Worm (Caenorhabditis elegans) whole organism, late embryonic: Measurements from ENCODE around the gene bmy-1.

Experiments used
- F13H6.1 ChIP-seq: sonication (generic microtip); optimal IDR thresholded peaks from 2 replicates; lab custom pipeline; 2016; ENCODE audit warnings: missing genetic modification characterization, missing compliant biosample characterization
- K02D7.2 ChIP-seq: sonication (generic microtip); optimal IDR thresholded peaks from 2 replicates; lab custom pipeline; 2017; ENCODE audit warnings: mild to moderate bottlenecking, missing genetic modification characterization, missing compliant biosample characterization
- T23F11.4 ChIP-seq: fragments of 200-800 bp; sonication (Bioruptor generic); optimal IDR thresholded peaks from 2 replicates; lab custom pipeline; 2018; ENCODE audit warnings: mild to moderate bottlenecking, missing genetic modification characterization, missing compliant biosample characterization
- ama-1 ChIP-seq: fragments of 150-350 bp; optimal IDR thresholded peaks from 2 replicates; lab custom pipeline; 2014
- ceh-14 ChIP-seq: sonication (generic microtip); optimal IDR thresholded peaks from 2 replicates; lab custom pipeline; 2016; ENCODE audit warnings: missing genotype, missing genetic modification characterization, missing compliant biosample characterization
- ceh-30 ChIP-seq: fragments of 150-350 bp; optimal IDR thresholded peaks from 2 replicates; lab custom pipeline; 2014; ENCODE audit warnings: missing biosample characterization, missing genetic modification characterization
- ceh-31 ChIP-seq: sonication (generic microtip); optimal IDR thresholded peaks from 2 replicates; lab custom pipeline; 2016; ENCODE audit warnings: missing genetic modification characterization, missing compliant biosample characterization
- ceh-45 ChIP-seq: fragments of 200-800 bp; sonication (Bioruptor generic); IDR thresholded peaks from 2 replicates; pipeline ENCODE4 v1.3.6; 2022; ENCODE audit warnings: missing genetic modification reagents, missing genetic modification characterization, missing compliant biosample characterization
- ceh-6 ChIP-seq: fragments of 200-800 bp; sonication (Bioruptor generic); optimal IDR thresholded peaks from 2 replicates; lab custom pipeline; 2018; ENCODE audit warnings: mild to moderate bottlenecking, missing genetic modification characterization, missing compliant biosample characterization
- dmd-4 ChIP-seq: sonication (generic microtip); optimal IDR thresholded peaks from 2 replicates; lab custom pipeline; 2016; ENCODE audit warnings: borderline replicate concordance, missing genetic modification characterization, missing compliant biosample characterization
- dve-1 ChIP-seq: sonication (generic microtip); optimal IDR thresholded peaks from 2 replicates; lab custom pipeline; 2017; ENCODE audit warnings: antibody characterized with exemption, mild to moderate bottlenecking, missing genetic modification characterization, missing compliant biosample characterization
- elt-2 ChIP-seq: sonication (generic microtip); optimal IDR thresholded peaks from 2 replicates; lab custom pipeline; 2016; ENCODE audit warnings: missing genetic modification reagents, missing genetic modification characterization, missing compliant biosample characterization
- ets-4 ChIP-seq: sonication (generic microtip); optimal IDR thresholded peaks from 2 replicates; lab custom pipeline; 2016; ENCODE audit warnings: missing genetic modification characterization, missing compliant biosample characterization
- eyg-1 ChIP-seq: sonication (generic microtip); optimal IDR thresholded peaks from 2 replicates; lab custom pipeline; 2016; ENCODE audit warnings: missing genotype, missing genetic modification characterization, missing compliant biosample characterization
- fax-1 ChIP-seq: sonication (generic microtip); optimal IDR thresholded peaks from 2 replicates; lab custom pipeline; 2016; ENCODE audit warnings: missing genotype, missing genetic modification characterization, missing compliant biosample characterization
- fkh-10 ChIP-seq: fragments of 150-350 bp; optimal IDR thresholded peaks from 2 replicates; lab custom pipeline; 2014; ENCODE audit warnings: missing biosample characterization, missing genetic modification reagents, missing genetic modification characterization
- hlh-15 ChIP-seq: sonication (generic microtip); optimal IDR thresholded peaks from 2 replicates; lab custom pipeline; 2016; ENCODE audit warnings: missing genetic modification characterization, missing compliant biosample characterization
- hlh-8 ChIP-seq: sonication (generic microtip); optimal IDR thresholded peaks from 2 replicates; lab custom pipeline; 2016; ENCODE audit warnings: missing genotype, missing genetic modification characterization, missing compliant biosample characterization
- madf-2 ChIP-seq: sonication (generic microtip); optimal IDR thresholded peaks from 2 replicates; lab custom pipeline; 2017; ENCODE audit warnings: missing genetic modification characterization, missing compliant biosample characterization
- nhr-11 ChIP-seq: fragments of 150-350 bp; optimal IDR thresholded peaks from 2 replicates; lab custom pipeline; 2014; ENCODE audit warnings: missing biosample characterization, missing genetic modification characterization
- npax-4 ChIP-seq: sonication (generic microtip); optimal IDR thresholded peaks from 2 replicates; lab custom pipeline; 2016; ENCODE audit warnings: missing genetic modification characterization, missing compliant biosample characterization
- odd-2 ChIP-seq: sonication (generic microtip); optimal IDR thresholded peaks from 2 replicates; lab custom pipeline; 2017; ENCODE audit warnings: antibody characterized with exemption, mild to moderate bottlenecking, missing genetic modification characterization, missing compliant biosample characterization
- pag-3 ChIP-seq: sonication (generic microtip); optimal IDR thresholded peaks from 2 replicates; lab custom pipeline; 2016; ENCODE audit warnings: missing compliant biosample characterization, missing genetic modification characterization, borderline replicate concordance
- pat-9 ChIP-seq: fragments of 200-800 bp; sonication (Bioruptor generic); optimal IDR thresholded peaks from 2 replicates; lab custom pipeline; 2018; ENCODE audit warnings: mild to moderate bottlenecking, missing genetic modification characterization, moderate library complexity, missing compliant biosample characterization
- pha-2 ChIP-seq: sonication (generic microtip); optimal IDR thresholded peaks from 2 replicates; lab custom pipeline; 2017; ENCODE audit warnings: mild to moderate bottlenecking, missing genetic modification characterization, missing compliant biosample characterization
- pha-4 ChIP-seq: fragments of 150-350 bp; optimal IDR thresholded peaks from 2 replicates; lab custom pipeline; 2018; ENCODE audit warnings: missing biosample characterization, missing genetic modification reagents, missing genetic modification characterization
- sox-2 ChIP-seq: fragments of 200-800 bp; sonication (Bioruptor generic); IDR thresholded peaks from 2 replicates; pipeline ENCODE4 v1.3.6; 2022; ENCODE audit warnings: missing genetic modification reagents, missing genetic modification characterization, missing compliant biosample characterization
- sox-4 ChIP-seq: sonication (generic microtip); optimal IDR thresholded peaks from 2 replicates; lab custom pipeline; 2017; ENCODE audit warnings: mild to moderate bottlenecking, missing genetic modification characterization, inconsistent platforms, missing compliant biosample characterization
- tbx-2 ChIP-seq: sonication (generic microtip); optimal IDR thresholded peaks from 2 replicates; lab custom pipeline; 2016; ENCODE audit warnings: missing genetic modification characterization, missing compliant biosample characterization
- tbx-7 ChIP-seq: sonication (generic microtip); optimal IDR thresholded peaks from 2 replicates; lab custom pipeline; 2016; ENCODE audit warnings: missing genotype, missing genetic modification characterization, missing compliant biosample characterization
- ttx-3 ChIP-seq: sonication (generic microtip); optimal IDR thresholded peaks from 2 replicates; lab custom pipeline; 2016; ENCODE audit warnings: missing genetic modification reagents, missing genetic modification characterization, missing compliant biosample characterization
- unc-42 ChIP-seq: sonication (generic microtip); optimal IDR thresholded peaks from 2 replicates; lab custom pipeline; 2016; ENCODE audit warnings: missing genotype, missing genetic modification characterization, missing compliant biosample characterization
- unc-55 ChIP-seq: sonication (generic microtip); optimal IDR thresholded peaks from 2 replicates; lab custom pipeline; 2017; ENCODE audit warnings: missing biosample characterization, missing genetic modification reagents, missing genetic modification characterization
- unc-86 ChIP-seq: sonication (generic microtip); optimal IDR thresholded peaks from 2 replicates; lab custom pipeline; 2016; ENCODE audit warnings: missing genetic modification characterization, missing compliant biosample characterization
- ztf-16 ChIP-seq: sonication (generic microtip); optimal IDR thresholded peaks from 2 replicates; lab custom pipeline; 2017; ENCODE audit warnings: missing genetic modification characterization, missing compliant biosample characterization

Gene bmy-1

ce11 chrII:5330206-5330686 is 28.2 kb upstream of the bmy-1 start (continued):
- TF ChIP-seq odd-2 (no peak), unc-86 (no peak), dve-1 (tag; lab: Kevin White, UChicago) (no peak), ceh-45 (GFP tag; lab: Robert Waterston, UW) (no peak), fax-1 (tag; lab: Kevin White, UChicago) (no peak), tbx-7 (tag; lab: Kevin White, UChicago) (no peak), T23F11.4 (GFP tag; lab: Kevin White, UChicago) (no peak), K02D7.2 (no peak), fkh-10 (GFP tag; lab: Kevin White, UChicago) (no peak), sox-4 (tag; lab: Kevin White, UChicago) (no peak), F13H6.1 (tag; lab: Kevin White, UChicago) (no peak), tbx-2 (tag; lab: Kevin White, UChicago) (no peak), nhr-11 (tag; lab: Kevin White, UChicago) (no peak), pha-2 (tag; lab: Kevin White, UChicago) (no peak), pag-3 (tag; lab: Kevin White, UChicago) (no peak), ama-1 (no peak), pha-4 (tag; lab: Kevin White, UChicago) (no peak), hlh-15 (tag; lab: Kevin White, UChicago) (no peak), ttx-3 (tag; lab: Kevin White, UChicago) (no peak), npax-4 (tag; lab: Kevin White, UChicago) (no peak), ets-4 (tag; lab: Kevin White, UChicago) (no peak), ztf-16 (tag; lab: Kevin White, UChicago) (no peak), madf-2 (tag; lab: Kevin White, UChicago) (no peak), sox-2 (GFP tag; lab: Robert Waterston, UW) (no peak), unc-42 (tag; lab: Kevin White, UChicago) (no peak), unc-55 (GFP tag; lab: Kevin White, UChicago) (peak; percentile 88), pat-9 (tag; lab: Kevin White, UChicago) (no peak)

ce11 chrII:5331677-5332303 is 26.7 kb upstream of the bmy-1 start:
- TF ChIP-seq dmd-4 (tag; lab: Kevin White, UChicago) = no peak
- TF ChIP-seq ceh-6 (GFP tag; lab: Kevin White, UChicago) = no peak
- TF ChIP-seq eyg-1 (tag; lab: Kevin White, UChicago) = no peak
- TF ChIP-seq ceh-31 (tag; lab: Kevin White, UChicago) = no peak
- TF ChIP-seq unc-86 = no peak
- TF ChIP-seq ztf-16 (tag; lab: Kevin White, UChicago) = no peak
- no peak for TF ChIP-seq npax-4 (tag; lab: Kevin White, UChicago)
- TF ChIP-seq ama-1 = no peak
- no peak for TF ChIP-seq T23F11.4 (GFP tag; lab: Kevin White, UChicago)
- no peak for TF ChIP-seq ceh-30 (tag; lab: Kevin White, UChicago)
- TF ChIP-seq hlh-15 (tag; lab: Kevin White, UChicago) = no peak
- TF ChIP-seq pha-2 (tag; lab: Kevin White, UChicago) = no peak
- no peak for TF ChIP-seq fax-1 (tag; lab: Kevin White, UChicago)
- TF ChIP-seq, all 69 proteins: peak for 0

ce11 chrII:5332345-5333124 is 26.0 kb upstream of the bmy-1 start:
- TF ChIP-seq elt-2 (tag; lab: Kevin White, UChicago) (peak; percentile 8), dve-1 (tag; lab: Kevin White, UChicago) (no peak)

ce11 chrII:5333729-5334255 is 24.7 kb upstream of the bmy-1 start:
- TF ChIP-seq elt-2 (tag; lab: Kevin White, UChicago) (peak; percentile 54), ceh-14 (tag; lab: Kevin White, UChicago) (no peak), pha-4 (tag; lab: Kevin White, UChicago) (no peak), unc-86 (no peak), hlh-8 (tag; lab: Kevin White, UChicago) (no peak), nhr-11 (tag; lab: Kevin White, UChicago) (no peak)
